In the genomic region with DNA sequence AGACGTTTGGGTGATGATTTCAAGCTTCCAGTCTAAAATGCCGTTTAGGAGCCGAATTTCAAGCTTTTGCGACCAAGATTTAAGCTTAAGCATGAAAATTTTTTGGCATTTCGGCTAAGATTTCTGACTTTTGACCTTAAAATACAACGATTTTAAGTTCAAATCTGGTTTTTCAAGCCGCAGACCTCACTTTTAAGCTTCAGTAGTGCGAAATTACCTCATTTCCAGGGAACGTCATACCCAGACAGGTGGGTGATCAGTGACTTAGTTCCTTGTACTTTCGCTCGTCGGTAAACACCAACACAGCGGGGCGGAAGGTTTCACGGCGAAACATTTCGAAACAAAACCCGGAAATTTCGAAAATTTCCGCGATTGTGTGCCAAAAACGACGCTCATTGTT, we compare ENCODE assay signal across 4 worm cellular contexts.
TF ChIP-seq lines count a peak whose summit lies in the region.

No protein-coding gene starts in this region.

TF ChIP-seq in whole organism, L1 larva, 84 proteins besides CTCF, POLR2A, EP300 and RAD21:
- TF ChIP-seq aha-1 (tag; optimal IDR thresholded peaks at IDR 0.05; lab: Kevin White, UChicago) (no peak), pax-3 (tag; optimal IDR thresholded peaks at IDR 0.05; lab: Kevin White, UChicago) (no peak), vab-15 (tag; optimal IDR thresholded peaks at IDR 0.05; lab: Kevin White, UChicago) (no peak), lin-15B (tag; optimal IDR thresholded peaks at IDR 0.05; lab: Kevin White, UChicago) (no peak), nhr-77 (tag; optimal IDR thresholded peaks at IDR 0.05; lab: Kevin White, UChicago) (no peak), nhr-12 (tag; optimal IDR thresholded peaks at IDR 0.05; lab: Kevin White, UChicago) (no peak), isw-1 (GFP tag; IDR thresholded peaks at IDR 0.05; lab: Robert Waterston, UW) (no peak), nhr-85 (tag; lab: Kevin White, UChicago) (peak; percentile 52), elt-2 (tag; optimal IDR thresholded peaks at IDR 0.05; lab: Kevin White, UChicago) (no peak), nhr-84 (tag; optimal IDR thresholded peaks at IDR 0.05; lab: Kevin White, UChicago) (no peak), nhr-19 (GFP tag; conservative IDR thresholded peaks at IDR 0.05; lab: Robert Waterston, UW) (no peak), blmp-1 (tag; optimal IDR thresholded peaks at IDR 0.05; lab: Kevin White, UChicago) (peak; percentile 37), zip-4 (GFP tag; optimal IDR thresholded peaks at IDR 0.05; lab: Kevin White, UChicago) (no peak)
TF ChIP-seq in whole organism, L1 larva: peak in this region for 2.

TF ChIP-seq in whole organism, L2 larva, 48 proteins besides CTCF, POLR2A, EP300 and RAD21:
- TF ChIP-seq C34F6.9 (tag; optimal IDR thresholded peaks at IDR 0.05; lab: Kevin White, UChicago) (peak; percentile 31), peb-1 (tag; optimal IDR thresholded peaks at IDR 0.05; lab: Kevin White, UChicago) (no peak)

TF ChIP-seq in whole organism, L3 larva, 47 proteins besides CTCF, POLR2A, EP300 and RAD21:
- peak; percentile 10 for TF ChIP-seq ama-1 (optimal IDR thresholded peaks at IDR 0.05; lab: Kevin White, UChicago)
- no peak for TF ChIP-seq pha-4 (tag; optimal IDR thresholded peaks at IDR 0.05; lab: Kevin White, UChicago)
- TF ChIP-seq egl-5 (tag; optimal IDR thresholded peaks at IDR 0.05; lab: Kevin White, UChicago), result no peak
- TF ChIP-seq R02D3.7 (tag; optimal IDR thresholded peaks at IDR 0.05; lab: Kevin White, UChicago), result no peak

TF ChIP-seq in whole organism, L4 larva, 104 proteins besides CTCF, POLR2A, EP300 and RAD21:
- TF ChIP-seq aha-1 (tag; lab: Kevin White, UChicago), result peak; percentile 75
- no peak for TF ChIP-seq egl-27 (tag; optimal IDR thresholded peaks at IDR 0.05; lab: Kevin White, UChicago)

Comparison
In these comparisons a context has a peak if more than half of its experiments do, and no peak if none do; other contexts are left out.
1. Of the 29 proteins assayed by ChIP-seq in both whole organism, L4 larva and whole organism, L1 larva: peak only in whole organism, L4 larva: aha-1; only in whole organism, L1 larva: none; in both: none; in neither: 28.